Worm (Caenorhabditis elegans) whole organism, mixed stage, embryonic: ENCODE measurements around the gene cec-4.

Source experiments
- M03D4.4 ChIP-seq: sonication (generic microtip); optimal IDR thresholded peaks from 2 replicates; lab custom pipeline; 2017; ENCODE audit warnings: mild to moderate bottlenecking, missing genetic modification characterization, missing compliant biosample characterization
- ces-1 ChIP-seq: fragments of 150-350 bp; optimal IDR thresholded peaks from 2 replicates; lab custom pipeline; 2014; ENCODE audit warnings: missing biosample characterization, missing genetic modification reagents, missing genetic modification characterization
- elt-3 ChIP-seq: fragments of 150-350 bp; optimal IDR thresholded peaks from 2 replicates; lab custom pipeline; 2014; ENCODE audit warnings: missing biosample characterization, missing genetic modification characterization
- lsy-2 ChIP-seq: fragments of 150-350 bp; optimal IDR thresholded peaks from 2 replicates; lab custom pipeline; 2014; ENCODE audit warnings: missing biosample characterization, missing genetic modification characterization
- mls-2 ChIP-seq: sonication (generic microtip); optimal IDR thresholded peaks from 2 replicates; lab custom pipeline; 2016; ENCODE audit warnings: mild to moderate bottlenecking, missing genetic modification characterization, moderate library complexity, missing compliant biosample characterization
- nhr-12 ChIP-seq: fragments of 150-350 bp; optimal IDR thresholded peaks from 2 replicates; lab custom pipeline; 2014; ENCODE audit warnings: missing biosample characterization, missing genetic modification characterization
- nhr-237 ChIP-seq: fragments of 150-350 bp; optimal IDR thresholded peaks from 2 replicates; lab custom pipeline; 2014; ENCODE audit warnings: missing biosample characterization, missing genetic modification characterization
- nhr-28 ChIP-seq: fragments of 150-350 bp; optimal IDR thresholded peaks from 2 replicates; lab custom pipeline; 2014; ENCODE audit warnings: missing biosample characterization, missing genetic modification characterization
- pha-4 ChIP-seq: fragments of 150-350 bp; optimal IDR thresholded peaks from 2 replicates; lab custom pipeline; 2018; ENCODE audit warnings: missing biosample characterization, missing genetic modification reagents, missing genetic modification characterization
- snpc-4 ChIP-seq: fragments of 150-350 bp; optimal IDR thresholded peaks from 2 replicates; lab custom pipeline; 2014; ENCODE audit warnings: missing biosample characterization, missing genetic modification characterization
- tbx-8 ChIP-seq: fragments of 200-800 bp; sonication (Bioruptor generic); optimal IDR thresholded peaks from 2 replicates; lab custom pipeline; 2018; ENCODE audit warnings: mild to moderate bottlenecking, missing genetic modification characterization, moderate library complexity, missing compliant biosample characterization
- unc-62 ChIP-seq: fragments of 150-350 bp; optimal IDR thresholded peaks from 2 replicates; lab custom pipeline; 2014; ENCODE audit warnings: missing biosample characterization, missing genetic modification reagents, missing genetic modification characterization
- ztf-11 ChIP-seq: fragments of 150-350 bp; optimal IDR thresholded peaks from 2 replicates; lab custom pipeline; 2014; ENCODE audit warnings: missing biosample characterization, missing genetic modification characterization

- TF ChIP-seq tbx-8 (GFP tag; lab: Kevin White, UChicago) = no peak
- no peak for TF ChIP-seq lsy-2 (tag; lab: Kevin White, UChicago)
- TF ChIP-seq unc-62 (GFP tag; lab: Kevin White, UChicago) = no peak
- no peak for TF ChIP-seq mls-2
- no peak for TF ChIP-seq nhr-28 (tag; lab: Kevin White, UChicago)
- no peak for TF ChIP-seq ztf-11
- no peak for TF ChIP-seq nhr-237 (tag; lab: Kevin White, UChicago)
- no peak for TF ChIP-seq ces-1 (GFP tag; lab: Kevin White, UChicago)
- no peak for TF ChIP-seq elt-3 (tag; lab: Kevin White, UChicago)
- TF ChIP-seq pha-4 (tag; lab: Kevin White, UChicago) = no peak
- TF ChIP-seq snpc-4 = no peak
- no peak for TF ChIP-seq nhr-12
- no peak for TF ChIP-seq M03D4.4 (tag; lab: Kevin White, UChicago)
These were observed 45.1 kb upstream of the cec-4 start for ce11 chrIV:7530226-7531070.
